Worm (Caenorhabditis elegans): Measurements from ENCODE around the gene pqn-29.

Gene pqn-29

ce11 chrIII:4671491-4671890 is 25.3 kb upstream of the pqn-29 start, which contains the start of gene T23F11.11:
Gene T23F11.11, minus strand, starts transcription at chrIII:4671591.
- TF ChIP-seq hlh-15 (tag; optimal IDR thresholded peaks at IDR 0.05) (no peak), nhr-232 (tag; optimal IDR thresholded peaks at IDR 0.05) (no peak), pax-1 (tag; optimal IDR thresholded peaks at IDR 0.05) (no peak), ceh-48 (tag; optimal IDR thresholded peaks at IDR 0.05) (no peak), fkh-6 (tag; optimal IDR thresholded peaks at IDR 0.05) (no peak), unc-3 (GFP tag; conservative IDR thresholded peaks at IDR 0.05) (no peak), unc-3 (tag; optimal IDR thresholded peaks at IDR 0.05) (no peak), elt-2 (tag; optimal IDR thresholded peaks at IDR 0.05) (no peak), syd-9 (tag; optimal IDR thresholded peaks at IDR 0.05) (no peak), pha-2 (tag; optimal IDR thresholded peaks at IDR 0.05) (no peak), pqm-1 (tag; optimal IDR thresholded peaks at IDR 0.05) (no peak), odd-2 (tag; optimal IDR thresholded peaks at IDR 0.05) (no peak), ref-2 (tag; optimal IDR thresholded peaks at IDR 0.05) (no peak), npax-4 (tag; optimal IDR thresholded peaks at IDR 0.05) (no peak)

- no peak for TF ChIP-seq unc-3 (GFP tag; conservative IDR thresholded peaks at IDR 0.05)
- no peak for TF ChIP-seq unc-3 (tag; optimal IDR thresholded peaks at IDR 0.05)
- TF ChIP-seq elt-2 (tag; optimal IDR thresholded peaks at IDR 0.05), result peak; percentile 35
- TF ChIP-seq unc-55 (GFP tag; optimal IDR thresholded peaks at IDR 0.05), result no peak
- no peak for TF ChIP-seq lim-6 (tag; optimal IDR thresholded peaks at IDR 0.05)
- TF ChIP-seq F13H6.1 (tag; optimal IDR thresholded peaks at IDR 0.05), result no peak
- TF ChIP-seq rnt-1 (tag; optimal IDR thresholded peaks at IDR 0.05), result no peak
- no peak for TF ChIP-seq ceh-30 (tag; optimal IDR thresholded peaks at IDR 0.05)
- TF ChIP-seq ceh-34 (tag; optimal IDR thresholded peaks at IDR 0.05), result no peak
- TF ChIP-seq fkh-10 (GFP tag; optimal IDR thresholded peaks at IDR 0.05), result no peak
- TF ChIP-seq T23F11.4 (GFP tag; optimal IDR thresholded peaks at IDR 0.05), result peak; percentile 7
Observed at ce11 chrIII:4668073-4668472, 21.9 kb upstream of the pqn-29 start.

ce11 chrIII:4666753-4667400 is 20.7 kb upstream of the pqn-29 start:
- TF ChIP-seq ceh-48 (tag; optimal IDR thresholded peaks at IDR 0.05) (no peak), gmeb-2 (tag; optimal IDR thresholded peaks at IDR 0.05) (no peak), hlh-30 (tag; optimal IDR thresholded peaks at IDR 0.05; ENCODE audit: insufficient read depth) (peak; percentile 60), ceh-31 (tag; optimal IDR thresholded peaks at IDR 0.05) (peak; percentile 70), Y22D7AL.16 (tag; optimal IDR thresholded peaks at IDR 0.05) (no peak), sox-2 (GFP tag; IDR thresholded peaks at IDR 0.05) (no peak; the same call in 1 of the 2 replicates), mec-3 (tag; optimal IDR thresholded peaks at IDR 0.05; ENCODE audit: borderline replicate concordance) (no peak), pha-4 (tag; optimal IDR thresholded peaks at IDR 0.05) (no peak), madf-2 (tag; optimal IDR thresholded peaks at IDR 0.05) (no peak), F13H6.1 (tag; optimal IDR thresholded peaks at IDR 0.05) (no peak), ceh-30 (tag; optimal IDR thresholded peaks at IDR 0.05) (peak; percentile 38), che-1 (tag; optimal IDR thresholded peaks at IDR 0.05) (peak; percentile 40), unc-55 (GFP tag; optimal IDR thresholded peaks at IDR 0.05) (peak; percentile 48), ceh-24 (tag; optimal IDR thresholded peaks at IDR 0.05) (no peak), rnt-1 (tag; optimal IDR thresholded peaks at IDR 0.05) (peak; percentile 36), pax-1 (tag; optimal IDR thresholded peaks at IDR 0.05) (no peak), pha-2 (tag; optimal IDR thresholded peaks at IDR 0.05) (no peak), unc-3 (GFP tag; conservative IDR thresholded peaks at IDR 0.05) (no peak), unc-3 (tag; optimal IDR thresholded peaks at IDR 0.05) (no peak), nhr-11 (tag; optimal IDR thresholded peaks at IDR 0.05) (no peak), ttx-3 (tag; optimal IDR thresholded peaks at IDR 0.05) (no peak), C38D4.7 (GFP tag; optimal IDR thresholded peaks at IDR 0.05) (no peak), tbx-7 (tag; optimal IDR thresholded peaks at IDR 0.05) (no peak), eyg-1 (tag; optimal IDR thresholded peaks at IDR 0.05) (peak; percentile 8), K09A11.1 (tag; optimal IDR thresholded peaks at IDR 0.05; ENCODE audit: insufficient read depth) (no peak), unc-86 (tag; optimal IDR thresholded peaks at IDR 0.05) (no peak), ceh-6 (GFP tag; optimal IDR thresholded peaks at IDR 0.05) (peak; percentile 49), ceh-19 (GFP tag; optimal IDR thresholded peaks at IDR 0.05) (peak; percentile 71), hlh-6 (tag; optimal IDR thresholded peaks at IDR 0.05) (peak; percentile 81), C08G9.2 (tag; optimal IDR thresholded peaks at IDR 0.05) (peak; percentile 26), hlh-8 (tag; optimal IDR thresholded peaks at IDR 0.05) (peak; percentile 29), sox-4 (tag; optimal IDR thresholded peaks at IDR 0.05) (no peak), nhr-232 (tag; optimal IDR thresholded peaks at IDR 0.05) (no peak), pros-1 (tag; optimal IDR thresholded peaks at IDR 0.05) (peak; percentile 68), elt-4 (tag; optimal IDR thresholded peaks at IDR 0.05) (no peak), ets-4 (tag; optimal IDR thresholded peaks at IDR 0.05) (peak; percentile 27)
